Worm (Caenorhabditis elegans) whole organism, late embryonic: ENCODE data around the gene T16G1.5.

Source experiments
- C38D4.7 ChIP-seq: fragments of 200-800 bp; sonication (Bioruptor generic); optimal IDR thresholded peaks from 2 replicates; lab custom pipeline; 2018; ENCODE audit warnings: mild to moderate bottlenecking, missing genetic modification characterization, moderate library complexity, missing compliant biosample characterization
- ceh-14 ChIP-seq: sonication (generic microtip); optimal IDR thresholded peaks from 2 replicates; lab custom pipeline; 2016; ENCODE audit warnings: missing genotype, missing genetic modification characterization, missing compliant biosample characterization
- ceh-48 ChIP-seq: sonication (generic microtip); optimal IDR thresholded peaks from 2 replicates; lab custom pipeline; 2016; ENCODE audit warnings: missing genetic modification characterization, inconsistent platforms, missing compliant biosample characterization
- eyg-1 ChIP-seq: sonication (generic microtip); optimal IDR thresholded peaks from 2 replicates; lab custom pipeline; 2016; ENCODE audit warnings: missing genotype, missing genetic modification characterization, missing compliant biosample characterization
- fkh-6 ChIP-seq: sonication (generic microtip); optimal IDR thresholded peaks from 2 replicates; lab custom pipeline; 2016; ENCODE audit warnings: missing genetic modification characterization, missing compliant biosample characterization
- pag-3 ChIP-seq: sonication (generic microtip); optimal IDR thresholded peaks from 2 replicates; lab custom pipeline; 2016; ENCODE audit warnings: missing compliant biosample characterization, missing genetic modification characterization, borderline replicate concordance
- unc-86 ChIP-seq: sonication (generic microtip); optimal IDR thresholded peaks from 2 replicates; lab custom pipeline; 2016; ENCODE audit warnings: missing genetic modification characterization, missing compliant biosample characterization
- ztf-16 ChIP-seq: sonication (generic microtip); optimal IDR thresholded peaks from 2 replicates; lab custom pipeline; 2017; ENCODE audit warnings: missing genetic modification characterization, missing compliant biosample characterization

- TF ChIP-seq pag-3 (no peak), ceh-14 (tag; lab: Kevin White, UChicago) (no peak), ceh-48 (tag; lab: Kevin White, UChicago) (no peak), C38D4.7 (no peak), unc-86 (tag; lab: Kevin White, UChicago) (no peak), eyg-1 (tag; lab: Kevin White, UChicago) (no peak), fkh-6 (no peak), ztf-16 (tag; lab: Kevin White, UChicago) (no peak)
These were observed 42.5 kb downstream of the T16G1.5 start for ce11 chrV:12896850-12897249.
